Fruit fly (Drosophila melanogaster): Measurements from ENCODE around the gene LSm-4.

Gene LSm-4

dm6 chr2L:10387869-10388726, 16.9 kb downstream of the LSm-4 start, which contains the start of gene da (continued):
- TF ChIP-seq Dad (GFP tag; optimal IDR thresholded peaks at IDR 0.05) (peak; percentile 45), CG9817 (tag; optimal IDR thresholded peaks at IDR 0.05) (no peak), CG12942 (GFP tag; optimal IDR thresholded peaks at IDR 0.05) (peak; percentile 22), Hr3 (GFP tag; optimal IDR thresholded peaks at IDR 0.05) (peak; percentile 61), CG14441 (GFP tag; IDR thresholded peaks at IDR 0.05) (peak; percentile 59), lilli (GFP tag; optimal IDR thresholded peaks at IDR 0.05) (peak; percentile 70), dimm (GFP tag; IDR thresholded peaks at IDR 0.05) (no peak), CG11560 (tag; IDR thresholded peaks at IDR 0.05) (no peak), CG18011 (GFP tag; optimal IDR thresholded peaks at IDR 0.05) (peak; percentile 20), caup (GFP tag; optimal IDR thresholded peaks at IDR 0.05; ENCODE audit: severe bottlenecking) (peak; percentile 69), en (GFP tag; optimal IDR thresholded peaks at IDR 0.05) (no peak), CG17328 (GFP tag; IDR thresholded peaks at IDR 0.05) (peak; percentile 55), CG17359 (tag; optimal IDR thresholded peaks at IDR 0.05) (peak; percentile 68), CG13296 (GFP tag; optimal IDR thresholded peaks at IDR 0.05) (peak; percentile 16), tap (tag; optimal IDR thresholded peaks at IDR 0.05) (peak; percentile 60), Drgx (GFP tag; IDR thresholded peaks at IDR 0.05) (peak; percentile 37; the same call in 1 of the 2 replicates), Lim3 (GFP tag; IDR thresholded peaks at IDR 0.05) (no peak), Sry-δ (GFP tag; optimal IDR thresholded peaks at IDR 0.05) (peak; percentile 71), ranshi (GFP tag; IDR thresholded peaks at IDR 0.05) (0 out of 2 replicates have a peak, but pooled peaks have one; percentile 17), CG4282 (GFP tag; optimal IDR thresholded peaks at IDR 0.05) (peak; percentile 46), CG3065 (GFP tag; optimal IDR thresholded peaks at IDR 0.05) (no peak), CG10979 (tag; optimal IDR thresholded peaks at IDR 0.05) (peak; percentile 35), wor (GFP tag; IDR thresholded peaks at IDR 0.05) (no peak), Atf-2 (GFP tag; optimal IDR thresholded peaks at IDR 0.05) (no peak), CG18476 (GFP tag; optimal IDR thresholded peaks at IDR 0.05) (peak; percentile 44), chm (GFP tag; IDR thresholded peaks at IDR 0.05) (peak; percentile 55), CG3838 (GFP tag; optimal IDR thresholded peaks at IDR 0.05) (no peak), CG16813 (GFP tag; IDR thresholded peaks at IDR 0.05; ENCODE audit: partially characterized antibody) (peak; percentile 64), cato (GFP tag; optimal IDR thresholded peaks at IDR 0.05; ENCODE audit: borderline replicate concordance) (no peak), Ets97D (GFP tag; optimal IDR thresholded peaks at IDR 0.05) (peak; percentile 95), ash1 (GFP tag; optimal IDR thresholded peaks at IDR 0.05) (peak; percentile 6), nom (GFP tag; optimal IDR thresholded peaks at IDR 0.05) (peak; percentile 15), Doc3 (GFP tag; IDR thresholded peaks at IDR 0.05; ENCODE audit: partially characterized antibody) (no peak), CG1647 (GFP tag; optimal IDR thresholded peaks at IDR 0.05) (peak; percentile 24), CG10321 (GFP tag; IDR thresholded peaks at IDR 0.05) (no peak), CG10565 (GFP tag; optimal IDR thresholded peaks at IDR 0.05) (no peak), tgo (GFP tag; IDR thresholded peaks at IDR 0.05) (peak; percentile 57; the same call in 1 of the 3 replicates), CG8944 (GFP tag; optimal IDR thresholded peaks at IDR 0.05) (peak; percentile 23), sd (tag; optimal IDR thresholded peaks at IDR 0.05) (peak; percentile 46), Spps (tag; optimal IDR thresholded peaks at IDR 0.05) (peak; percentile 23), Aef1 (GFP tag; IDR thresholded peaks at IDR 0.05) (peak; percentile 52; the same call in 2 of the 3 replicates), p53 (GFP tag; optimal IDR thresholded peaks at IDR 0.05) (peak; percentile 12), CG11085 (GFP tag; IDR thresholded peaks at IDR 0.05) (no peak), CG3163 (GFP tag; optimal IDR thresholded peaks at IDR 0.05) (no peak), rib (GFP tag; IDR thresholded peaks at IDR 0.05) (peak; percentile 45), CG15269 (tag; optimal IDR thresholded peaks at IDR 0.05) (peak; percentile 69), nerfin-2 (GFP tag; IDR thresholded peaks at IDR 0.05; ENCODE audit: partially characterized antibody) (peak; percentile 65), CG8359 (GFP tag; optimal IDR thresholded peaks at IDR 0.05; ENCODE audit: borderline replicate concordance) (no peak), Ada2b (GFP tag; IDR thresholded peaks at IDR 0.05) (peak; percentile 61)

All from whole organism, embryonic.